Worm (Caenorhabditis elegans): ENCODE measurements around the gene cex-2.

DNA sequence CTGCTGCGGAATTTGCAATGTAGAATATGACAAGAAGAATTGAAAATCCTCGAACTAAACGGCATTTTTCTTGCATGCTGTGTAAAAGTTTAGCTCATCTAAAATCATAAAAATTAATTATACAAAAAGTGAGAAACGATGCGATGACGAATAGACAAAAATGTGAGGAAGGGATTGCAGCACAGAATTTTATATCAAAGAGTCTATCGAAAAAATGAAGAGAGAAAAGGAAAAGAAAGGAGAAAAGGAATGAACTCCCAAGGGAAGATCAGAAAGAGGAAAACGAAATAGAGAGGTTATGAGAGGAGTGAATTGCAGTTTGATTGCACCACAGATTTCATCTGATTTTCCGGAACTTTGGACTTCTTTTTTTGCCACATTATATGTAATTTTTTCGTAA lies 41.0 kb downstream of the cex-2 start, which contains the start of gene glr-4:
- TF ChIP-seq him-1 (tag; optimal IDR thresholded peaks at IDR 0.05) (no peak), W03F9.2 (tag; optimal IDR thresholded peaks at IDR 0.05) (no peak)

Measured in whole organism, L4/young adult.